Worm (Caenorhabditis elegans) whole organism, L3 larva: ENCODE measurements around the gene F44E2.7.

Experiments
- ceh-16 ChIP-seq: sonication (generic microtip); optimal IDR thresholded peaks from 2 replicates; lab custom pipeline; 2017; ENCODE audit warnings: missing biosample characterization, missing genetic modification characterization
- nhr-11 ChIP-seq: fragments of 150-350 bp; optimal IDR thresholded peaks from 2 replicates; lab custom pipeline; 2014; ENCODE audit warnings: missing biosample characterization, missing genetic modification characterization
- nhr-12 ChIP-seq: fragments of 150-350 bp; optimal IDR thresholded peaks from 2 replicates; lab custom pipeline; 2014; ENCODE audit warnings: missing biosample characterization, missing genetic modification characterization
- nhr-237 ChIP-seq: fragments of 150-350 bp; optimal IDR thresholded peaks from 2 replicates; lab custom pipeline; 2014; ENCODE audit warnings: missing biosample characterization, missing genetic modification characterization
- pha-4 ChIP-seq: fragments of 150-350 bp; optimal IDR thresholded peaks from 2 replicates; lab custom pipeline; 2014; ENCODE audit warnings: missing biosample characterization, missing genetic modification reagents, missing genetic modification characterization
- skn-1 ChIP-seq: fragments of 150-350 bp; optimal IDR thresholded peaks from 2 replicates; lab custom pipeline; 2014; ENCODE audit warnings: missing biosample characterization, missing genetic modification characterization

DNA sequence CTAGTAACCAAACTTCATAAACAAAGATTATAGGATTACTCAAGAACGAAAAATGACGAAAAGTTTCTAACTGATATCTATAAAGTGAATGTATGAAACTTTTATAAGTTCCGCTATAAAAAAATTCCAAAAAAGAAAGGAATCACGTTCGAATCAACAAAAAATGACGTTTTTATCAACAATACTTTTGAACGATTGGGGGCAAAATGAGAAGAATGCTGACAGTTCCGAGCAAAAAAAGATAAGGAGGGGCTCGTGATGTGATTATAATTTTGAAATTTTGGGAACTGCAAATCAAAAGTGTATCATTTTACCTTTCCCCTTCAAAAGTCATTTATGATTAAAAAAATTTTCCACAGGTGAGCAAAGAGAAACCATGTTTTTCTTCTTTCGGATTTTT is 30.7 kb upstream of the F44E2.7 start:
- TF ChIP-seq nhr-237 (tag; lab: Kevin White, UChicago) (no peak), nhr-11 (no peak), ceh-16 (tag; lab: Kevin White, UChicago) (no peak), nhr-12 (no peak), skn-1 (tag; lab: Kevin White, UChicago) (no peak), pha-4 (tag; lab: Kevin White, UChicago) (peak; percentile 52)
